Worm (Caenorhabditis elegans) whole organism, L4/young adult: ENCODE data around the gene tpk-1.

Experiments
- W03F9.2 ChIP-seq: fragments of 150-350 bp; optimal IDR thresholded peaks from 2 replicates; lab custom pipeline; 2014; ENCODE audit warnings: missing biosample characterization, missing genetic modification characterization
- dao-5 ChIP-seq: sonication (generic microtip); optimal IDR thresholded peaks from 2 replicates; lab custom pipeline; 2016; ENCODE audit warnings: missing genotype, missing genetic modification characterization, moderate library complexity, missing compliant biosample characterization
- him-1 ChIP-seq: sonication (generic microtip); optimal IDR thresholded peaks from 2 replicates; lab custom pipeline; 2016; ENCODE audit warnings: missing genotype, missing genetic modification reagents, missing genetic modification characterization, missing compliant biosample characterization

The tpk-1 gene

ce11 chrIII:8888956-8889355 lies 23.0 kb upstream of the tpk-1 start, which contains the start of gene ZK637.14:
Gene ZK637.14, minus strand, starts transcription at chrIII:8889156.
- TF ChIP-seq him-1 (tag; lab: Kevin White, UChicago) (no peak), W03F9.2 (tag; lab: Kevin White, UChicago) (peak; percentile 53)

- no peak for TF ChIP-seq dao-5 (tag; lab: Kevin White, UChicago)
These were observed 22.0 kb upstream of the tpk-1 start, which contains the start of gene lnkn-1 for ce11 chrIII:8889931-8890330. Gene lnkn-1, plus strand, starts transcription at chrIII:8890231.

- no peak for TF ChIP-seq dao-5 (tag; lab: Kevin White, UChicago)
- no peak for TF ChIP-seq him-1 (tag; lab: Kevin White, UChicago)
- no peak for TF ChIP-seq W03F9.2 (tag; lab: Kevin White, UChicago)
These were observed 18.5 kb upstream of the tpk-1 start, which contains the start of gene ZK637.4 for ce11 chrIII:8893464-8893863. Gene ZK637.4, plus strand, starts transcription at chrIII:8893764.

- TF ChIP-seq him-1 (tag; lab: Kevin White, UChicago) (no peak), dao-5 (tag; lab: Kevin White, UChicago) (no peak), W03F9.2 (tag; lab: Kevin White, UChicago) (no peak)
These were observed 17.2 kb upstream of the tpk-1 start, which contains the start of gene asna-1 for ce11 chrIII:8894782-8895181. Gene asna-1, plus strand, starts transcription at chrIII:8895082.

- TF ChIP-seq W03F9.2 (tag; lab: Kevin White, UChicago) = peak; percentile 65
- no peak for TF ChIP-seq him-1 (tag; lab: Kevin White, UChicago)
- TF ChIP-seq dao-5 (tag; lab: Kevin White, UChicago) = no peak
These were observed 12.2 kb upstream of the tpk-1 start for ce11 chrIII:8899767-8900166.

ce11 chrIII:8903263-8903662 lies 8.7 kb upstream of the tpk-1 start:
- TF ChIP-seq W03F9.2 (tag; lab: Kevin White, UChicago) (no peak), him-1 (tag; lab: Kevin White, UChicago) (no peak), dao-5 (tag; lab: Kevin White, UChicago) (no peak)

ce11 chrIII:8904044-8904443 lies 7.9 kb upstream of the tpk-1 start, which contains the start of gene lin-9:
Gene lin-9, minus strand, starts transcription at chrIII:8904131.
- TF ChIP-seq him-1 (tag; lab: Kevin White, UChicago) (peak; percentile 87), dao-5 (tag; lab: Kevin White, UChicago) (no peak), W03F9.2 (tag; lab: Kevin White, UChicago) (peak; percentile 97)

- no peak for TF ChIP-seq W03F9.2 (tag; lab: Kevin White, UChicago)
- TF ChIP-seq him-1 (tag; lab: Kevin White, UChicago) = peak; percentile 4
These were observed 6.9 kb upstream of the tpk-1 start, which contains the start of gene unc-32 for ce11 chrIII:8904914-8905665. Gene unc-32, plus strand, starts transcription at chrIII:8905615.

ce11 chrIII:8910139-8910538 lies 1.8 kb upstream of the tpk-1 start:
- no peak for TF ChIP-seq him-1 (tag; lab: Kevin White, UChicago)
- TF ChIP-seq dao-5 (tag; lab: Kevin White, UChicago) = no peak
- TF ChIP-seq W03F9.2 (tag; lab: Kevin White, UChicago) = no peak

ce11 chrIII:8913469-8913868 lies 1.5 kb downstream of the tpk-1 start, which contains the start of gene trxr-2:
Gene trxr-2, plus strand, starts transcription at chrIII:8913769.
- no peak for TF ChIP-seq dao-5 (tag; lab: Kevin White, UChicago)
- TF ChIP-seq him-1 (tag; lab: Kevin White, UChicago) = no peak
- TF ChIP-seq W03F9.2 (tag; lab: Kevin White, UChicago) = no peak

ce11 chrIII:8917879-8918381 lies 6.0 kb downstream of the tpk-1 start, which contains the start of gene cdc-25.3:
Gene cdc-25.3, minus strand, starts transcription at chrIII:8917929.
- TF ChIP-seq W03F9.2 (tag; lab: Kevin White, UChicago) (no peak), dao-5 (tag; lab: Kevin White, UChicago) (no peak), him-1 (tag; lab: Kevin White, UChicago) (no peak)

ce11 chrIII:8919784-8920183 lies 7.8 kb downstream of the tpk-1 start, which contains the start of gene ZK637.15:
Gene ZK637.15, plus strand, starts transcription at chrIII:8920084.
- TF ChIP-seq dao-5 (tag; lab: Kevin White, UChicago) = no peak
- no peak for TF ChIP-seq him-1 (tag; lab: Kevin White, UChicago)
- TF ChIP-seq W03F9.2 (tag; lab: Kevin White, UChicago) = no peak

ce11 chrIII:8922061-8922460 lies 10.1 kb downstream of the tpk-1 start:
- TF ChIP-seq dao-5 (tag; lab: Kevin White, UChicago) (no peak), W03F9.2 (tag; lab: Kevin White, UChicago) (no peak), him-1 (tag; lab: Kevin White, UChicago) (no peak)
